Worm (Caenorhabditis elegans) whole organism, late embryonic: Measurements from ENCODE around the gene rad-50.
A peak's percentile ranks its signal among the peaks of the same experiment; 100 is the strongest.

Source experiments
- C08G9.2 ChIP-seq: sonication (generic microtip); optimal IDR thresholded peaks from 2 replicates; lab custom pipeline; 2016; ENCODE audit warnings: mild to moderate bottlenecking, missing genetic modification characterization, moderate library complexity, missing compliant biosample characterization
- C38D4.7 ChIP-seq: fragments of 200-800 bp; sonication (Bioruptor generic); optimal IDR thresholded peaks from 2 replicates; lab custom pipeline; 2018; ENCODE audit warnings: mild to moderate bottlenecking, missing genetic modification characterization, moderate library complexity, missing compliant biosample characterization
- F13H6.1 ChIP-seq: sonication (generic microtip); optimal IDR thresholded peaks from 2 replicates; lab custom pipeline; 2016; ENCODE audit warnings: missing genetic modification characterization, missing compliant biosample characterization
- T23F11.4 ChIP-seq: fragments of 200-800 bp; sonication (Bioruptor generic); optimal IDR thresholded peaks from 2 replicates; lab custom pipeline; 2018; ENCODE audit warnings: mild to moderate bottlenecking, missing genetic modification characterization, missing compliant biosample characterization
- ama-1 ChIP-seq: fragments of 150-350 bp; optimal IDR thresholded peaks from 2 replicates; lab custom pipeline; 2014
- ceh-14 ChIP-seq: sonication (generic microtip); optimal IDR thresholded peaks from 2 replicates; lab custom pipeline; 2016; ENCODE audit warnings: missing genotype, missing genetic modification characterization, missing compliant biosample characterization
- ceh-18 ChIP-seq: sonication (generic microtip); optimal IDR thresholded peaks from 2 replicates; lab custom pipeline; 2016; ENCODE audit warnings: missing genetic modification characterization, missing compliant biosample characterization
- ceh-19 ChIP-seq: fragments of 200-800 bp; sonication (Bioruptor generic); optimal IDR thresholded peaks from 2 replicates; lab custom pipeline; 2018; ENCODE audit warnings: mild to moderate bottlenecking, missing genetic modification characterization, missing compliant biosample characterization
- ceh-24 ChIP-seq: sonication (generic microtip); optimal IDR thresholded peaks from 2 replicates; lab custom pipeline; 2016; ENCODE audit warnings: mild to moderate bottlenecking, missing genetic modification characterization, missing compliant biosample characterization
- ceh-31 ChIP-seq: sonication (generic microtip); optimal IDR thresholded peaks from 2 replicates; lab custom pipeline; 2016; ENCODE audit warnings: missing genetic modification characterization, missing compliant biosample characterization
- ceh-34 ChIP-seq: sonication (generic microtip); optimal IDR thresholded peaks from 2 replicates; lab custom pipeline; 2016; ENCODE audit warnings: mild to moderate bottlenecking, missing genetic modification characterization, missing compliant biosample characterization
- ceh-45 ChIP-seq: fragments of 200-800 bp; sonication (Bioruptor generic); IDR thresholded peaks from 2 replicates; pipeline ENCODE4 v1.3.6; 2022; ENCODE audit warnings: missing genetic modification reagents, missing genetic modification characterization, missing compliant biosample characterization
- ceh-6 ChIP-seq: fragments of 200-800 bp; sonication (Bioruptor generic); optimal IDR thresholded peaks from 2 replicates; lab custom pipeline; 2018; ENCODE audit warnings: mild to moderate bottlenecking, missing genetic modification characterization, missing compliant biosample characterization
- che-1 ChIP-seq: sonication (generic microtip); optimal IDR thresholded peaks from 2 replicates; lab custom pipeline; 2016; ENCODE audit warnings: mild to moderate bottlenecking, missing genetic modification characterization, missing compliant biosample characterization
- dmd-4 ChIP-seq: sonication (generic microtip); optimal IDR thresholded peaks from 2 replicates; lab custom pipeline; 2016; ENCODE audit warnings: borderline replicate concordance, missing genetic modification characterization, missing compliant biosample characterization
- dve-1 ChIP-seq: sonication (generic microtip); optimal IDR thresholded peaks from 2 replicates; lab custom pipeline; 2017; ENCODE audit warnings: antibody characterized with exemption, mild to moderate bottlenecking, missing genetic modification characterization, missing compliant biosample characterization
- elt-2 ChIP-seq: sonication (generic microtip); optimal IDR thresholded peaks from 2 replicates; lab custom pipeline; 2016; ENCODE audit warnings: missing genetic modification reagents, missing genetic modification characterization, missing compliant biosample characterization
- elt-4 ChIP-seq: sonication (generic microtip); optimal IDR thresholded peaks from 2 replicates; lab custom pipeline; 2016; ENCODE audit warnings: missing genetic modification characterization, missing compliant biosample characterization
- ets-4 ChIP-seq: sonication (generic microtip); optimal IDR thresholded peaks from 2 replicates; lab custom pipeline; 2016; ENCODE audit warnings: missing genetic modification characterization, missing compliant biosample characterization
- gmeb-2 ChIP-seq: sonication (generic microtip); optimal IDR thresholded peaks from 2 replicates; lab custom pipeline; 2016; ENCODE audit warnings: missing genetic modification characterization, inconsistent platforms, missing compliant biosample characterization
- hlh-30 ChIP-seq: sonication (generic microtip); optimal IDR thresholded peaks from 2 replicates; lab custom pipeline; 2017; ENCODE audit warnings: antibody characterized with exemption, missing genetic modification characterization, missing compliant biosample characterization; ENCODE audit not compliant: insufficient read depth
- hlh-8 ChIP-seq: sonication (generic microtip); optimal IDR thresholded peaks from 2 replicates; lab custom pipeline; 2016; ENCODE audit warnings: missing genotype, missing genetic modification characterization, missing compliant biosample characterization
- lim-6 ChIP-seq: sonication (generic microtip); optimal IDR thresholded peaks from 2 replicates; lab custom pipeline; 2016; ENCODE audit warnings: missing genetic modification characterization, missing compliant biosample characterization
- lin-11 ChIP-seq: fragments of 200-800 bp; sonication (Bioruptor generic); optimal IDR thresholded peaks from 2 replicates; lab custom pipeline; 2018; ENCODE audit warnings: mild to moderate bottlenecking, missing genetic modification characterization, missing compliant biosample characterization
- mec-3 ChIP-seq: sonication (generic microtip); optimal IDR thresholded peaks from 2 replicates; lab custom pipeline; 2016; ENCODE audit warnings: borderline replicate concordance, missing genetic modification characterization, missing compliant biosample characterization
- nfya-1 ChIP-seq: sonication (generic microtip); optimal IDR thresholded peaks from 2 replicates; lab custom pipeline; 2017; ENCODE audit warnings: missing genetic modification characterization, mild to moderate bottlenecking, missing compliant biosample characterization, antibody characterized with exemption, moderate library complexity
- odd-2 ChIP-seq: sonication (generic microtip); optimal IDR thresholded peaks from 2 replicates; lab custom pipeline; 2017; ENCODE audit warnings: antibody characterized with exemption, mild to moderate bottlenecking, missing genetic modification characterization, missing compliant biosample characterization
- pag-3 ChIP-seq: sonication (generic microtip); optimal IDR thresholded peaks from 2 replicates; lab custom pipeline; 2016; ENCODE audit warnings: missing compliant biosample characterization, missing genetic modification characterization, borderline replicate concordance
- pat-9 ChIP-seq: fragments of 200-800 bp; sonication (Bioruptor generic); optimal IDR thresholded peaks from 2 replicates; lab custom pipeline; 2018; ENCODE audit warnings: mild to moderate bottlenecking, missing genetic modification characterization, moderate library complexity, missing compliant biosample characterization
- pha-4 ChIP-seq: fragments of 150-350 bp; optimal IDR thresholded peaks from 2 replicates; lab custom pipeline; 2018; ENCODE audit warnings: missing biosample characterization, missing genetic modification reagents, missing genetic modification characterization
- pqm-1 ChIP-seq: sonication (generic microtip); optimal IDR thresholded peaks from 2 replicates; lab custom pipeline; 2016; ENCODE audit warnings: missing genetic modification characterization, missing compliant biosample characterization
- ref-2 ChIP-seq: sonication (generic microtip); optimal IDR thresholded peaks from 2 replicates; lab custom pipeline; 2016; ENCODE audit warnings: missing genetic modification characterization, missing compliant biosample characterization
- rnt-1 ChIP-seq: sonication (generic microtip); optimal IDR thresholded peaks from 2 replicates; lab custom pipeline; 2016; ENCODE audit warnings: missing genetic modification characterization, missing compliant biosample characterization
- sdc-2 ChIP-seq: sonication (generic microtip); optimal IDR thresholded peaks from 2 replicates; lab custom pipeline; 2016; ENCODE audit warnings: missing genotype, missing genetic modification characterization, missing compliant biosample characterization
- sox-4 ChIP-seq: sonication (generic microtip); optimal IDR thresholded peaks from 2 replicates; lab custom pipeline; 2017; ENCODE audit warnings: mild to moderate bottlenecking, missing genetic modification characterization, inconsistent platforms, missing compliant biosample characterization
- syd-9 ChIP-seq: sonication (generic microtip); optimal IDR thresholded peaks from 2 replicates; lab custom pipeline; 2016; ENCODE audit warnings: mild to moderate bottlenecking, missing genetic modification characterization, moderate library complexity, missing compliant biosample characterization
- tbx-2 ChIP-seq: sonication (generic microtip); optimal IDR thresholded peaks from 2 replicates; lab custom pipeline; 2016; ENCODE audit warnings: missing genetic modification characterization, missing compliant biosample characterization
- unc-42 ChIP-seq: sonication (generic microtip); optimal IDR thresholded peaks from 2 replicates; lab custom pipeline; 2016; ENCODE audit warnings: missing genotype, missing genetic modification characterization, missing compliant biosample characterization
- unc-55 ChIP-seq: sonication (generic microtip); optimal IDR thresholded peaks from 2 replicates; lab custom pipeline; 2017; ENCODE audit warnings: missing biosample characterization, missing genetic modification reagents, missing genetic modification characterization
- zip-5 ChIP-seq: sonication (generic microtip); optimal IDR thresholded peaks from 2 replicates; lab custom pipeline; 2016; ENCODE audit warnings: missing genetic modification characterization, missing compliant biosample characterization
- ztf-16 ChIP-seq: sonication (generic microtip); optimal IDR thresholded peaks from 2 replicates; lab custom pipeline; 2017; ENCODE audit warnings: missing genetic modification characterization, missing compliant biosample characterization

The rad-50 gene

ce11 chrV:12208678-12209077, 36.8 kb upstream of the rad-50 start:
- TF ChIP-seq odd-2 (tag; lab: Kevin White, UChicago) (no peak), ceh-18 (tag; lab: Kevin White, UChicago) (peak; percentile 19), che-1 (no peak), elt-2 (tag; lab: Kevin White, UChicago) (peak; percentile 13)

ce11 chrV:12209951-12210350, 35.5 kb upstream of the rad-50 start:
- peak; percentile 87 for TF ChIP-seq unc-42 (tag; lab: Kevin White, UChicago)
- no peak for TF ChIP-seq zip-5 (tag; lab: Kevin White, UChicago)

ce11 chrV:12211090-12211489, 34.4 kb upstream of the rad-50 start:
- TF ChIP-seq hlh-8 (tag; lab: Kevin White, UChicago): no peak
- no peak for TF ChIP-seq syd-9 (tag; lab: Kevin White, UChicago)
- TF ChIP-seq mec-3 (tag; lab: Kevin White, UChicago): no peak
- TF ChIP-seq unc-42 (tag; lab: Kevin White, UChicago): peak; percentile 95
- TF ChIP-seq T23F11.4 (GFP tag; lab: Kevin White, UChicago): no peak
- no peak for TF ChIP-seq ref-2 (tag; lab: Kevin White, UChicago)
- TF ChIP-seq pag-3 (tag; lab: Kevin White, UChicago): no peak
- no peak for TF ChIP-seq elt-4 (tag; lab: Kevin White, UChicago)
- no peak for TF ChIP-seq ztf-16 (tag; lab: Kevin White, UChicago)
- TF ChIP-seq ceh-6 (GFP tag; lab: Kevin White, UChicago): no peak
- TF ChIP-seq ceh-31 (tag; lab: Kevin White, UChicago): peak; percentile 65

ce11 chrV:12213027-12213426, 32.4 kb upstream of the rad-50 start, which contains the start of gene vab-8:
TSS of gene vab-8 (plus strand) at chrV:12213327.
- no peak for TF ChIP-seq dmd-4 (tag; lab: Kevin White, UChicago)
- TF ChIP-seq dve-1 (tag; lab: Kevin White, UChicago): no peak
- TF ChIP-seq elt-2 (tag; lab: Kevin White, UChicago): peak; percentile 26
- no peak for TF ChIP-seq hlh-30
- no peak for TF ChIP-seq lin-11 (tag; lab: Kevin White, UChicago)
- TF ChIP-seq, all 69 proteins: peak for 1

- peak; percentile 31 for TF ChIP-seq ceh-18 (tag; lab: Kevin White, UChicago)
- TF ChIP-seq nfya-1 (tag; lab: Kevin White, UChicago): peak; percentile 55
- TF ChIP-seq che-1: no peak
- peak; percentile 64 for TF ChIP-seq unc-55 (GFP tag; lab: Kevin White, UChicago)
- TF ChIP-seq ceh-34: peak; percentile 6
- TF ChIP-seq pha-4 (tag; lab: Kevin White, UChicago): no peak
- TF ChIP-seq pat-9 (tag; lab: Kevin White, UChicago): peak; percentile 7
- TF ChIP-seq lim-6 (tag; lab: Kevin White, UChicago): no peak
- no peak for TF ChIP-seq dmd-4 (tag; lab: Kevin White, UChicago)
- no peak for TF ChIP-seq unc-42 (tag; lab: Kevin White, UChicago)
- no peak for TF ChIP-seq ref-2 (tag; lab: Kevin White, UChicago)
- TF ChIP-seq ceh-19: no peak
- TF ChIP-seq C08G9.2 (tag; lab: Kevin White, UChicago): no peak
- TF ChIP-seq syd-9 (tag; lab: Kevin White, UChicago): no peak
- no peak for TF ChIP-seq C38D4.7 (GFP tag; lab: Kevin White, UChicago)
- no peak for TF ChIP-seq ama-1 (lab: Kevin White, UChicago)
- no peak for TF ChIP-seq ceh-24 (tag; lab: Kevin White, UChicago)
- no peak for TF ChIP-seq tbx-2 (tag; lab: Kevin White, UChicago)
- TF ChIP-seq pqm-1 (tag; lab: Kevin White, UChicago): no peak
- no peak for TF ChIP-seq sdc-2 (tag; lab: Kevin White, UChicago)
- no peak for TF ChIP-seq F13H6.1
- no peak for TF ChIP-seq dve-1 (tag; lab: Kevin White, UChicago)
- no peak for TF ChIP-seq T23F11.4 (GFP tag; lab: Kevin White, UChicago)
- no peak for TF ChIP-seq ets-4 (tag; lab: Kevin White, UChicago)
- no peak for TF ChIP-seq ceh-14
- TF ChIP-seq rnt-1: peak; percentile 61
- no peak for TF ChIP-seq elt-4 (tag; lab: Kevin White, UChicago)
- TF ChIP-seq sox-4: no peak
- TF ChIP-seq ceh-45 (GFP tag; lab: Robert Waterston, UW): no peak
- TF ChIP-seq ceh-6 (GFP tag; lab: Kevin White, UChicago): no peak
- TF ChIP-seq elt-2 (tag; lab: Kevin White, UChicago): no peak
- TF ChIP-seq gmeb-2 (tag; lab: Kevin White, UChicago): no peak
- TF ChIP-seq ztf-16 (tag; lab: Kevin White, UChicago): no peak
Observed at ce11 chrV:12233425-12233824, 12.0 kb upstream of the rad-50 start.
